Fruit fly (Drosophila melanogaster) whole organism, embryonic: Measurements from ENCODE around the gene cindr.

Source experiments
- Ada2b ChIP-seq: fragments of 200-800 bp; sonication (Bioruptor generic); IDR thresholded peaks from 2 replicates; pipeline ENCODE4 v1.3.6; 2022; ENCODE audit warnings: missing biosample characterization, missing genetic modification characterization
- CG10959 ChIP-seq: fragments of 200-800 bp; sonication (Bioruptor generic); IDR thresholded peaks from 2 replicates; pipeline ENCODE4 v1.3.6; 2022; ENCODE audit warnings: missing biosample characterization, missing genetic modification characterization
- CG11560 ChIP-seq: fragments of 200-800 bp; sonication (Bioruptor generic); IDR thresholded peaks from 3 replicates; pipeline ENCODE4 v1.3.6; 2022; ENCODE audit warnings: missing biosample characterization, missing genetic modification characterization
- CG12219 ChIP-seq: fragments of 200-800 bp; sonication (Bioruptor generic); optimal IDR thresholded peaks from 3 replicates; lab custom pipeline; 2018; ENCODE audit warnings: missing biosample characterization, mild to moderate bottlenecking, missing genetic modification characterization
- CG13775 ChIP-seq: fragments of 200-800 bp; sonication (Bioruptor generic); optimal IDR thresholded peaks from 3 replicates; lab custom pipeline; 2017; ENCODE audit warnings: missing biosample characterization, mild to moderate bottlenecking, missing genetic modification characterization
- CG15011 ChIP-seq: fragments of 200-800 bp; sonication (Bioruptor generic); optimal IDR thresholded peaks from 3 replicates; lab custom pipeline; 2018; ENCODE audit warnings: missing biosample characterization, mild to moderate bottlenecking, missing genetic modification characterization
- CG1529 ChIP-seq: fragments of 200-800 bp; sonication (Bioruptor generic); optimal IDR thresholded peaks from 3 replicates; lab custom pipeline; 2018; ENCODE audit warnings: missing biosample characterization, missing genetic modification characterization
- CG15479 ChIP-seq: fragments of 200-800 bp; sonication (Bioruptor generic); optimal IDR thresholded peaks from 3 replicates; lab custom pipeline; 2019; ENCODE audit warnings: missing biosample characterization, mild to moderate bottlenecking, missing genetic modification characterization, moderate library complexity
- CG1603 ChIP-seq: fragments of 200-800 bp; sonication (Bioruptor generic); optimal IDR thresholded peaks from 2 replicates; lab custom pipeline; 2019; ENCODE audit warnings: missing biosample characterization, mild to moderate bottlenecking, missing genetic modification characterization, moderate library complexity
- CG16815 ChIP-seq: fragments of 200-800 bp; sonication (Bioruptor generic); optimal IDR thresholded peaks from 3 replicates; lab custom pipeline; 2017; ENCODE audit warnings: missing biosample characterization, mild to moderate bottlenecking, missing genetic modification characterization
- CG18476 ChIP-seq: fragments of 200-800 bp; sonication (Bioruptor generic); optimal IDR thresholded peaks from 2 replicates; lab custom pipeline; 2016; ENCODE audit warnings: missing biosample characterization, mild to moderate bottlenecking, missing genetic modification characterization
- CG32772 ChIP-seq: fragments of 200-800 bp; sonication (Bioruptor generic); IDR thresholded peaks from 2 replicates; pipeline ENCODE4 v1.3.6; 2022; ENCODE audit warnings: missing biosample characterization, missing genetic modification characterization
- CG3726 ChIP-seq: fragments of 200-800 bp; sonication (Bioruptor generic); IDR thresholded peaks from 3 replicates; pipeline ENCODE4, ENCODE4 v1.3.6; 2022; ENCODE audit warnings: missing biosample characterization, missing genetic modification characterization
- CG6683 ChIP-seq: fragments of 200-800 bp; sonication (Bioruptor generic); optimal IDR thresholded peaks from 2 replicates; lab custom pipeline; 2017; ENCODE audit warnings: missing biosample characterization, mild to moderate bottlenecking, missing genetic modification characterization, missing genetic modification reagents
- CG8478 ChIP-seq: fragments of >200 bp; optimal IDR thresholded peaks from 2 replicates; lab custom pipeline; 2018
- Chrac-16 ChIP-seq: fragments of 200-800 bp; sonication (Bioruptor generic); optimal IDR thresholded peaks from 3 replicates; lab custom pipeline; 2016; ENCODE audit warnings: missing biosample characterization, missing genetic modification characterization
- Dip2 ChIP-seq: fragments of 200-800 bp; sonication (Bioruptor generic); IDR thresholded peaks from 2 replicates; pipeline ENCODE4 v1.3.6; 2022; ENCODE audit warnings: missing biosample characterization, missing genetic modification characterization
- Drgx ChIP-seq: fragments of 200-800 bp; sonication (Bioruptor generic); IDR thresholded peaks from 2 replicates; pipeline ENCODE4 v1.3.6; 2022; ENCODE audit warnings: missing biosample characterization, missing genetic modification characterization
- H15 ChIP-seq: fragments of 200-800 bp; sonication (Bioruptor generic); IDR thresholded peaks from 3 replicates; pipeline ENCODE4 v1.3.6; 2022; ENCODE audit warnings: missing biosample characterization, missing genetic modification characterization
- HHEX ChIP-seq: fragments of 200-800 bp; sonication (Bioruptor generic); optimal IDR thresholded peaks from 3 replicates; lab custom pipeline; 2017; ENCODE audit warnings: missing biosample characterization, mild to moderate bottlenecking, missing genetic modification characterization, missing genetic modification reagents
- Hey ChIP-seq: fragments of 200-800 bp; sonication (Bioruptor generic); optimal IDR thresholded peaks from 3 replicates; lab custom pipeline; 2018; ENCODE audit warnings: missing biosample characterization, mild to moderate bottlenecking, missing genetic modification characterization
- Hsf ChIP-seq: fragments of 200-800 bp; sonication (Bioruptor generic); optimal IDR thresholded peaks from 3 replicates; lab custom pipeline; 2016; ENCODE audit warnings: missing biosample characterization, missing genetic modification characterization
- NC2β ChIP-seq: fragments of 200-800 bp; sonication (Bioruptor generic); optimal IDR thresholded peaks from 2 replicates; lab custom pipeline; 2016; ENCODE audit warnings: missing biosample characterization, missing genetic modification characterization
- Nf-YA ChIP-seq: fragments of 200-800 bp; sonication (Bioruptor generic); IDR thresholded peaks from 2 replicates; pipeline ENCODE4 v1.3.6; 2022; ENCODE audit warnings: missing biosample characterization, missing genetic modification characterization
- NfI ChIP-seq: fragments of 200-800 bp; sonication (Bioruptor generic); optimal IDR thresholded peaks from 3 replicates; lab custom pipeline; 2018; ENCODE audit warnings: missing biosample characterization, mild to moderate bottlenecking, missing genetic modification characterization, moderate library complexity
- Optix ChIP-seq: fragments of 200-800 bp; sonication (Bioruptor generic); IDR thresholded peaks from 3 replicates; pipeline ENCODE4 v1.3.6; 2022; ENCODE audit warnings: missing biosample characterization, missing genetic modification characterization
- Ravus ChIP-seq: fragments of 200-800 bp; sonication (Bioruptor generic); IDR thresholded peaks from 2 replicates; pipeline ENCODE4 v1.3.6; 2022; ENCODE audit warnings: missing biosample characterization, missing genetic modification characterization
- Side ChIP-seq: fragments of 200-800 bp; sonication (Bioruptor generic); optimal IDR thresholded peaks from 2 replicates; lab custom pipeline; 2016; ENCODE audit warnings: missing biosample characterization, missing genetic modification characterization
- Tbp ChIP-seq: fragments of >200 bp; optimal IDR thresholded peaks from 2 replicates; lab custom pipeline; 2018; ENCODE audit warnings: missing biosample characterization, missing genetic modification characterization
- Usf ChIP-seq: fragments of 200-800 bp; sonication (Bioruptor generic); optimal IDR thresholded peaks from 2 replicates; lab custom pipeline; 2017; ENCODE audit warnings: missing genotype, missing biosample characterization, missing genetic modification characterization
- abd-A ChIP-seq: fragments of 200-800 bp; sonication (Bioruptor generic); optimal IDR thresholded peaks from 3 replicates; lab custom pipeline; 2019; ENCODE audit warnings: missing biosample characterization, mild to moderate bottlenecking, missing genetic modification characterization, moderate library complexity
- chm ChIP-seq: fragments of 200-800 bp; sonication (Bioruptor generic); IDR thresholded peaks from 2 replicates; pipeline ENCODE4 v1.3.6; 2022; ENCODE audit warnings: missing biosample characterization, missing genetic modification characterization
- da ChIP-seq: fragments of 200-800 bp; sonication (Bioruptor generic); optimal IDR thresholded peaks from 2 replicates; lab custom pipeline; 2016; ENCODE audit warnings: missing biosample characterization, missing genetic modification characterization
- dan ChIP-seq: fragments of 200-800 bp; sonication (Bioruptor generic); IDR thresholded peaks from 2 replicates; pipeline ENCODE4 v1.3.6; 2022; ENCODE audit warnings: missing biosample characterization, missing genetic modification characterization
- disco-r ChIP-seq: fragments of 200-800 bp; sonication (Bioruptor generic); optimal IDR thresholded peaks from 2 replicates; lab custom pipeline; 2016; ENCODE audit warnings: missing biosample characterization, missing genetic modification characterization
- dm ChIP-seq: fragments of 200-800 bp; sonication (Bioruptor generic); optimal IDR thresholded peaks from 3 replicates; lab custom pipeline; 2016; ENCODE audit warnings: missing biosample characterization, missing genetic modification characterization
- fd3F ChIP-seq: fragments of 200-800 bp; sonication (Bioruptor generic); optimal IDR thresholded peaks from 2 replicates; lab custom pipeline; 2018; ENCODE audit warnings: missing biosample characterization, mild to moderate bottlenecking, missing genetic modification characterization, moderate library complexity
- gcm ChIP-seq: fragments of 200-800 bp; sonication (Bioruptor generic); optimal IDR thresholded peaks from 2 replicates; lab custom pipeline; 2019; ENCODE audit warnings: missing biosample characterization, mild to moderate bottlenecking, missing genetic modification characterization, moderate library complexity
- gro ChIP-seq: fragments of 200-800 bp; sonication (Bioruptor generic); optimal IDR thresholded peaks from 2 replicates; lab custom pipeline; 2016; ENCODE audit warnings: missing biosample characterization, missing genetic modification characterization
- hth ChIP-seq: fragments of >200 bp; optimal IDR thresholded peaks from 2 replicates; lab custom pipeline; 2017; ENCODE audit warnings: inconsistent platforms
- lilli ChIP-seq: fragments of 200-800 bp; sonication (Bioruptor generic); optimal IDR thresholded peaks from 3 replicates; lab custom pipeline; 2016; ENCODE audit warnings: missing biosample characterization, missing genetic modification characterization
- lmd ChIP-seq: fragments of 200-800 bp; sonication (Bioruptor generic); IDR thresholded peaks from 2 replicates; pipeline ENCODE4 v1.3.6; 2022; ENCODE audit warnings: missing biosample characterization, missing genetic modification characterization
- pan ChIP-seq, 4 experiments: fragments of >200 bp in 3 of 4; fragments of 200-800 bp in 1 of 4; sonication (Bioruptor generic) in 1 of 4; optimal IDR thresholded peaks in 3 of 4; IDR thresholded peaks in 1 of 4; 2 replicates each; pipeline versions ENCODE4 v1.3.6 to Lab custom; 2017 to 2022; ENCODE audit warnings: missing biosample characterization in 2 of 4, missing genetic modification characterization in 2 of 4, mixed read lengths in 1 of 4
- prd ChIP-seq, 3 experiments: fragments of >200 bp in 2 of 3; fragments of 200-800 bp in 1 of 3; sonication (Bioruptor generic) in 1 of 3; optimal IDR thresholded peaks in 2 of 3; IDR thresholded peaks in 1 of 3; 2 replicates in 2 of 3; 3 replicates in 1 of 3; pipeline versions ENCODE4 v1.3.6 to Lab custom; 2017 to 2022; ENCODE audit warnings: missing biosample characterization in 1 of 3, missing genetic modification characterization in 1 of 3
- salm ChIP-seq: fragments of 200-800 bp; sonication (Bioruptor generic); optimal IDR thresholded peaks from 2 replicates; lab custom pipeline; 2018; ENCODE audit warnings: missing biosample characterization, mild to moderate bottlenecking, missing genetic modification characterization
- sima ChIP-seq: fragments of 200-800 bp; sonication (Bioruptor generic); optimal IDR thresholded peaks from 2 replicates; lab custom pipeline; 2016; ENCODE audit warnings: missing biosample characterization, missing genetic modification characterization
- slbo ChIP-seq: fragments of 200-800 bp; sonication (Bioruptor generic); IDR thresholded peaks from 2 replicates; pipeline ENCODE4 v1.3.6; 2022; ENCODE audit warnings: missing biosample characterization, missing genetic modification characterization
- sug ChIP-seq: fragments of 200-800 bp; optimal IDR thresholded peaks from 2 replicates; lab custom pipeline; 2019; ENCODE audit warnings: missing biosample characterization, mild to moderate bottlenecking, missing genetic modification characterization, moderate library complexity
- trh ChIP-seq: fragments of 200-800 bp; sonication (Bioruptor generic); optimal IDR thresholded peaks from 2 replicates; lab custom pipeline; 2016; ENCODE audit warnings: missing biosample characterization, missing genetic modification characterization
- wor ChIP-seq: fragments of 200-800 bp; sonication (Bioruptor generic); IDR thresholded peaks from 2 replicates; pipeline ENCODE4 v1.3.6; 2022; ENCODE audit warnings: missing biosample characterization, missing genetic modification characterization
- yki ChIP-seq: fragments of >200 bp; optimal IDR thresholded peaks from 3 replicates; lab custom pipeline; 2018

Gene cindr

dm6 chr3R:30797323-30797911, 11.0 kb upstream of the cindr start (continued):
- peak; percentile 38 for TF ChIP-seq CG12219 (GFP tag; lab: Kevin White, UChicago)
- TF ChIP-seq CG8478 (lab: Kevin White, UChicago), result no peak
- no peak for TF ChIP-seq CG15479 (GFP tag; lab: Kevin White, UChicago)
- TF ChIP-seq hth (lab: Kevin White, UChicago), result no peak
- no peak for TF ChIP-seq sima (GFP tag; lab: Kevin White, UChicago)
- no peak for TF ChIP-seq Nf-YA (GFP tag; lab: Robert Waterston, UW)
- TF ChIP-seq CG1603, result peak; percentile 31
- no peak for TF ChIP-seq disco-r
- TF ChIP-seq wor (GFP tag; lab: Robert Waterston, UW), result peak; percentile 43; the same call in 1 of the 2 replicates
- TF ChIP-seq gcm (GFP tag; lab: Kevin White, UChicago), result peak; percentile 52
- no peak for TF ChIP-seq CG1529 (GFP tag; lab: Kevin White, UChicago)
- TF ChIP-seq Ravus (GFP tag; lab: Robert Waterston, UW), result peak; percentile 41
- peak; percentile 51; the same call in 1 of the 2 replicates for TF ChIP-seq CG32772
- no peak for TF ChIP-seq trh (GFP tag; lab: Kevin White, UChicago)
- TF ChIP-seq slbo, result peak; percentile 83
- TF ChIP-seq CG18476 (GFP tag; lab: Kevin White, UChicago), result peak; percentile 20
- TF ChIP-seq salm (tag; lab: Kevin White, UChicago), result peak; percentile 17
- TF ChIP-seq fd3F (GFP tag; lab: Kevin White, UChicago), result peak; percentile 65
- peak; percentile 25 for TF ChIP-seq CG16815 (GFP tag; lab: Kevin White, UChicago)
- TF ChIP-seq Side (GFP tag; lab: Kevin White, UChicago), result no peak
- TF ChIP-seq CG3726 (GFP tag; lab: Robert Waterston, UW), result peak; percentile 37; the same call in 1 of the 3 replicates
- TF ChIP-seq CG13775 (GFP tag; lab: Kevin White, UChicago), result peak; percentile 52
- peak; percentile 87 for TF ChIP-seq lmd (GFP tag; lab: Robert Waterston, UW)
- TF ChIP-seq CG10959 (GFP tag; lab: Robert Waterston, UW), result peak; percentile 38; the same call in 1 of the 2 replicates
- peak; percentile 63; the same call in 1 of the 3 replicates for TF ChIP-seq H15 (GFP tag; lab: Robert Waterston, UW)
- TF ChIP-seq lilli (GFP tag; lab: Kevin White, UChicago), result peak; percentile 47
- TF ChIP-seq dm (GFP tag; lab: Kevin White, UChicago), result no peak
- no peak for TF ChIP-seq Dip2 (GFP tag; lab: Robert Waterston, UW)
- TF ChIP-seq Hsf (GFP tag; lab: Kevin White, UChicago), result peak; percentile 41
- TF ChIP-seq Ada2b (GFP tag; lab: Robert Waterston, UW), result peak; percentile 73
- TF ChIP-seq Optix, result peak; percentile 39; the same call in 1 of the 3 replicates
- peak; percentile 5 for TF ChIP-seq CG6683 (GFP tag; lab: Kevin White, UChicago)
- peak; percentile 9 for TF ChIP-seq CG15011 (GFP tag; lab: Kevin White, UChicago)
- no peak for TF ChIP-seq Tbp
- peak; percentile 45 for TF ChIP-seq sug (tag; lab: Kevin White, UChicago)
- TF ChIP-seq dan, result no peak
- peak; percentile 29 for TF ChIP-seq NfI (GFP tag; lab: Kevin White, UChicago)
- TF ChIP-seq Usf, result peak; percentile 37
- TF ChIP-seq prd (optimal IDR thresholded peaks at IDR 0.05; lab: Kevin White, UChicago), result no peak
- peak; percentile 79 for TF ChIP-seq prd (GFP tag; IDR thresholded peaks at IDR 0.05; lab: Robert Waterston, UW)
- no peak for TF ChIP-seq chm (GFP tag; lab: Robert Waterston, UW)
- TF ChIP-seq da (GFP tag; lab: Kevin White, UChicago), result no peak
- TF ChIP-seq yki (lab: Kevin White, UChicago), result no peak
- TF ChIP-seq Drgx (GFP tag; lab: Robert Waterston, UW), result peak; percentile 51
- TF ChIP-seq HHEX (GFP tag; lab: Kevin White, UChicago), result peak; percentile 67
- TF ChIP-seq Chrac-16 (GFP tag; lab: Kevin White, UChicago), result peak; percentile 43
- no peak for TF ChIP-seq pan (optimal IDR thresholded peaks at IDR 0.05; lab: Kevin White, UChicago)
- TF ChIP-seq pan (GFP tag; optimal IDR thresholded peaks at IDR 0.05 in 1 of 2, IDR thresholded peaks at IDR 0.05 in 1 of 2), result peak in 1 of 2 experiments; percentile 72
- no peak for TF ChIP-seq NC2β
- TF ChIP-seq Hey (tag; lab: Kevin White, UChicago), result no peak
- TF ChIP-seq abd-A, result peak; percentile 44
- peak; percentile 58; the same call in 1 of the 3 replicates for TF ChIP-seq CG11560 (tag; lab: Robert Waterston, UW)
- peak; percentile 8 for TF ChIP-seq gro
